Worm (Caenorhabditis elegans) whole organism, early embryonic: ENCODE results near the gene acs-1.

Experiments used
- B0310.2 ChIP-seq: sonication (generic microtip); optimal IDR thresholded peaks from 2 replicates; lab custom pipeline; 2016; ENCODE audit warnings: mild to moderate bottlenecking, missing genetic modification characterization, missing compliant biosample characterization
- tbx-11 ChIP-seq: fragments of 200-800 bp; sonication (Bioruptor generic); IDR thresholded peaks from 2 replicates; pipeline ENCODE4 v1.3.6; 2022; ENCODE audit warnings: missing genetic modification characterization, missing compliant biosample characterization

ce11 chrV:6510622-6511021 is 14.2 kb upstream of the acs-1 start:
- no peak for TF ChIP-seq tbx-11
- no peak for TF ChIP-seq B0310.2 (tag; lab: Kevin White, UChicago)
